Fruit fly (Drosophila melanogaster): ENCODE results near the gene CG33061.
A peak's percentile ranks its signal among the peaks of the same experiment; 100 is the strongest.

Gene CG33061

dm6 chr3L:16305820-16306650 is 23.6 kb upstream of the CG33061 start, which contains the start of the genes CG13043 and CG13063 (continued):
- no peak for TF ChIP-seq dan (GFP tag; IDR thresholded peaks at IDR 0.05)
- no peak for TF ChIP-seq onecut (GFP tag; IDR thresholded peaks at IDR 0.05)
- TF ChIP-seq CoRest (tag; optimal IDR thresholded peaks at IDR 0.05), result peak; percentile 7
- TF ChIP-seq CG15514 (GFP tag; optimal IDR thresholded peaks at IDR 0.05), result no peak
- no peak for TF ChIP-seq CG8089 (GFP tag; optimal IDR thresholded peaks at IDR 0.05)
- TF ChIP-seq CG11504 (tag; optimal IDR thresholded peaks at IDR 0.05), result peak; percentile 59
- no peak for TF ChIP-seq CG1832 (GFP tag; optimal IDR thresholded peaks at IDR 0.05)
- peak; percentile 7 for TF ChIP-seq oc (tag; optimal IDR thresholded peaks at IDR 0.05)
- TF ChIP-seq CG3281 (GFP tag; optimal IDR thresholded peaks at IDR 0.05), result no peak
- TF ChIP-seq CG7556 (GFP tag; optimal IDR thresholded peaks at IDR 0.05), result peak; percentile 11
- TF ChIP-seq Fer2 (tag; optimal IDR thresholded peaks at IDR 0.05), result no peak
- TF ChIP-seq CG15269 (tag; optimal IDR thresholded peaks at IDR 0.05), result peak; percentile 41
- TF ChIP-seq dmrt11E (tag; optimal IDR thresholded peaks at IDR 0.05), result no peak
- TF ChIP-seq emc (GFP tag; optimal IDR thresholded peaks at IDR 0.05), result no peak
- no peak for TF ChIP-seq crp (GFP tag; optimal IDR thresholded peaks at IDR 0.05)
- TF ChIP-seq phol (tag; optimal IDR thresholded peaks at IDR 0.05), result no peak
- no peak for TF ChIP-seq BEAF-32 (GFP tag; optimal IDR thresholded peaks at IDR 0.05)
- TF ChIP-seq CG2678 (tag; optimal IDR thresholded peaks at IDR 0.05), result peak; percentile 42
- TF ChIP-seq CG2199 (GFP tag; IDR thresholded peaks at IDR 0.05), result no peak
- TF ChIP-seq CG13424 (tag; optimal IDR thresholded peaks at IDR 0.05), result peak; percentile 34
- TF ChIP-seq Dp (GFP tag; optimal IDR thresholded peaks at IDR 0.05), result no peak
- TF ChIP-seq CG7786 (GFP tag; optimal IDR thresholded peaks at IDR 0.05), result no peak
- TF ChIP-seq Ptx1 (GFP tag; IDR thresholded peaks at IDR 0.05), result peak; percentile 35; the same call in 1 of the 2 replicates

- no peak for TF ChIP-seq dan (GFP tag; IDR thresholded peaks at IDR 0.05)
- 0 out of 4 replicates have a peak, but pooled peaks have one; percentile 2 for TF ChIP-seq Gug (GFP tag; IDR thresholded peaks at IDR 0.05)
- no peak for TF ChIP-seq Mad (GFP tag; optimal IDR thresholded peaks at IDR 0.05)
Observed at dm6 chr3L:16308380-16308779, 21.2 kb upstream of the CG33061 start, which contains the start of gene CG13042. CG13042 (minus strand) TSS chr3L:16308480.

dm6 chr3L:16309972-16310371 is 19.6 kb upstream of the CG33061 start:
- no peak for TF ChIP-seq otp (GFP tag; IDR thresholded peaks at IDR 0.05)
- 0 out of 4 replicates have a peak, but pooled peaks have one; percentile 24 for TF ChIP-seq chinmo (GFP tag; IDR thresholded peaks at IDR 0.05; ENCODE audit: partially characterized antibody)
- TF ChIP-seq CG15269 (tag; optimal IDR thresholded peaks at IDR 0.05), result peak; percentile 10
- peak; percentile 39; the same call in 1 of the 2 replicates for TF ChIP-seq lmd (GFP tag; IDR thresholded peaks at IDR 0.05)
- TF ChIP-seq CG18599 (GFP tag; optimal IDR thresholded peaks at IDR 0.05), result peak; percentile 42
- TF ChIP-seq Fer3 (tag; optimal IDR thresholded peaks at IDR 0.05), result peak; percentile 2
- peak; percentile 86 for TF ChIP-seq Drgx (GFP tag; IDR thresholded peaks at IDR 0.05)
- TF ChIP-seq chif (GFP tag; optimal IDR thresholded peaks at IDR 0.05), result peak in 1 of 2 experiments; percentile 10
- peak; percentile 5 for TF ChIP-seq Dip3 (GFP tag; optimal IDR thresholded peaks at IDR 0.05)
- peak; percentile 49 for TF ChIP-seq CG11247 (GFP tag; IDR thresholded peaks at IDR 0.05)
- TF ChIP-seq row (GFP tag; IDR thresholded peaks at IDR 0.05), result peak; percentile 40; the same call in 1 of the 3 replicates
- TF ChIP-seq Gug (GFP tag; IDR thresholded peaks at IDR 0.05), result 0 out of 4 replicates have a peak, but pooled peaks have one; percentile 6
- TF ChIP-seq hb (GFP tag; IDR thresholded peaks at IDR 0.05; ENCODE audit: partially characterized antibody), result no peak
- peak; percentile 63 for TF ChIP-seq Hmr (GFP tag; optimal IDR thresholded peaks at IDR 0.05)
- peak; percentile 4 for TF ChIP-seq pho (GFP tag; optimal IDR thresholded peaks at IDR 0.05)
- peak; percentile 38 for TF ChIP-seq Myb (GFP tag; optimal IDR thresholded peaks at IDR 0.05)
- peak; percentile 32 for TF ChIP-seq mam (GFP tag; optimal IDR thresholded peaks at IDR 0.05)
- TF ChIP-seq CG30403 (GFP tag; optimal IDR thresholded peaks at IDR 0.05), result peak; percentile 38
- TF ChIP-seq CG7963 (GFP tag; IDR thresholded peaks at IDR 0.05; ENCODE audit: partially characterized antibody), result no peak
- TF ChIP-seq Xbp1 (GFP tag; optimal IDR thresholded peaks at IDR 0.05), result no peak
- TF ChIP-seq cwo (GFP tag; optimal IDR thresholded peaks at IDR 0.05), result peak; percentile 9
- TF ChIP-seq CG3281 (GFP tag; optimal IDR thresholded peaks at IDR 0.05), result peak; percentile 27
- peak; percentile 21; the same call in 1 of the 2 replicates for TF ChIP-seq sisA (GFP tag; IDR thresholded peaks at IDR 0.05)
